Fruit fly (Drosophila melanogaster) whole organism, embryonic: ENCODE results near the gene CNPYb.
A peak's percentile ranks its signal among the peaks of the same experiment; 100 is the strongest.

ENCODE experiments used
- Asciz ChIP-seq: fragments of 200-800 bp; sonication (Bioruptor generic); optimal IDR thresholded peaks from 2 replicates; lab custom pipeline; 2017; ENCODE audit warnings: missing biosample characterization, mild to moderate bottlenecking, missing genetic modification characterization, missing genetic modification reagents
- CG11398 ChIP-seq: fragments of 200-800 bp; sonication (Bioruptor generic); optimal IDR thresholded peaks from 2 replicates; lab custom pipeline; 2016; ENCODE audit warnings: missing biosample characterization, missing genetic modification characterization
- CG12104 ChIP-seq: fragments of 200-800 bp; sonication (Bioruptor generic); optimal IDR thresholded peaks from 3 replicates; lab custom pipeline; 2016; ENCODE audit warnings: missing biosample characterization, missing genetic modification characterization
- CG12299 ChIP-seq: fragments of 200-800 bp; sonication (Bioruptor generic); optimal IDR thresholded peaks from 2 replicates; lab custom pipeline; 2018; ENCODE audit warnings: missing biosample characterization, mild to moderate bottlenecking, missing genetic modification characterization
- CG12942 ChIP-seq: fragments of 200-800 bp; sonication (Bioruptor generic); optimal IDR thresholded peaks from 3 replicates; lab custom pipeline; 2016; ENCODE audit warnings: missing biosample characterization, missing genetic modification characterization
- CG14014 ChIP-seq: fragments of 200-800 bp; sonication (Bioruptor generic); IDR thresholded peaks from 2 replicates; pipeline ENCODE4 v1.3.6; 2022; ENCODE audit warnings: missing biosample characterization, missing genetic modification characterization
- CG14965 ChIP-seq: fragments of 200-800 bp; sonication (Bioruptor generic); optimal IDR thresholded peaks from 2 replicates; lab custom pipeline; 2016; ENCODE audit warnings: missing biosample characterization, missing genetic modification characterization, borderline replicate concordance
- CG15011 ChIP-seq: fragments of 200-800 bp; sonication (Bioruptor generic); optimal IDR thresholded peaks from 3 replicates; lab custom pipeline; 2018; ENCODE audit warnings: missing biosample characterization, mild to moderate bottlenecking, missing genetic modification characterization
- CG16815 ChIP-seq: fragments of 200-800 bp; sonication (Bioruptor generic); optimal IDR thresholded peaks from 3 replicates; lab custom pipeline; 2017; ENCODE audit warnings: missing biosample characterization, mild to moderate bottlenecking, missing genetic modification characterization
- CG17186 ChIP-seq: fragments of 200-800 bp; sonication (Bioruptor generic); optimal IDR thresholded peaks from 3 replicates; lab custom pipeline; 2017; ENCODE audit warnings: missing biosample characterization, missing genetic modification reagents, missing genetic modification characterization
- CG18476 ChIP-seq: fragments of 200-800 bp; sonication (Bioruptor generic); optimal IDR thresholded peaks from 2 replicates; lab custom pipeline; 2016; ENCODE audit warnings: missing biosample characterization, mild to moderate bottlenecking, missing genetic modification characterization
- CG18599 ChIP-seq: fragments of 200-800 bp; sonication (Bioruptor generic); optimal IDR thresholded peaks from 3 replicates; lab custom pipeline; 2017; ENCODE audit warnings: missing biosample characterization, missing genetic modification characterization, mild to moderate bottlenecking, moderate library complexity, missing genetic modification reagents
- CG2202 ChIP-seq: fragments of 200-800 bp; sonication (Bioruptor generic); optimal IDR thresholded peaks from 2 replicates; lab custom pipeline; 2018; ENCODE audit warnings: missing biosample characterization, mild to moderate bottlenecking, missing genetic modification characterization
- CG4360 ChIP-seq: fragments of 200-800 bp; sonication (Bioruptor generic); IDR thresholded peaks from 2 replicates; pipeline ENCODE4 v1.3.6; 2022; ENCODE audit warnings: missing biosample characterization, missing genetic modification characterization
- CG43689 ChIP-seq: fragments of 200-800 bp; sonication (Bioruptor generic); IDR thresholded peaks from 2 replicates; pipeline ENCODE4 v1.3.6; 2022; ENCODE audit warnings: missing biosample characterization, missing genetic modification characterization
- CG4404 ChIP-seq: fragments of 200-800 bp; sonication (Bioruptor generic); IDR thresholded peaks from 2 replicates; pipeline ENCODE4 v1.3.6; 2022; ENCODE audit warnings: missing biosample characterization, missing genetic modification characterization
- CG4707 ChIP-seq: fragments of 200-800 bp; sonication (Bioruptor generic); optimal IDR thresholded peaks from 2 replicates; lab custom pipeline; 2018; ENCODE audit warnings: missing biosample characterization, mild to moderate bottlenecking, missing genetic modification characterization, moderate library complexity
- CG5180 ChIP-seq: fragments of 200-800 bp; sonication (Bioruptor generic); optimal IDR thresholded peaks from 3 replicates; lab custom pipeline; 2017; ENCODE audit warnings: missing biosample characterization, missing genetic modification characterization, mild to moderate bottlenecking, moderate library complexity, missing genetic modification reagents
- CG6689 ChIP-seq: fragments of 200-800 bp; sonication (Bioruptor generic); IDR thresholded peaks from 2 replicates; pipeline ENCODE4 v1.3.6; 2022; ENCODE audit warnings: missing biosample characterization, missing genetic modification characterization
- CG6791 ChIP-seq: fragments of 200-800 bp; sonication (Bioruptor generic); IDR thresholded peaks from 3 replicates; pipeline ENCODE4 v1.3.6; 2022; ENCODE audit warnings: missing biosample characterization, missing genetic modification characterization; ENCODE audit not compliant: partially characterized antibody
- CG7556 ChIP-seq: fragments of 200-800 bp; sonication (Bioruptor generic); optimal IDR thresholded peaks from 2 replicates; lab custom pipeline; 2017; ENCODE audit warnings: missing biosample characterization, mild to moderate bottlenecking, missing genetic modification characterization
- Camta ChIP-seq: fragments of 200-800 bp; sonication (Bioruptor generic); optimal IDR thresholded peaks from 2 replicates; lab custom pipeline; 2016; ENCODE audit warnings: missing biosample characterization, missing genetic modification characterization
- Deaf1 ChIP-seq: fragments of 200-800 bp; optimal IDR thresholded peaks from 3 replicates; lab custom pipeline; 2019; ENCODE audit warnings: missing biosample characterization, mild to moderate bottlenecking, missing genetic modification characterization, moderate library complexity
- Fer2 ChIP-seq: fragments of 200-800 bp; sonication (Bioruptor generic); optimal IDR thresholded peaks from 2 replicates; lab custom pipeline; 2018; ENCODE audit warnings: missing biosample characterization, mild to moderate bottlenecking, missing genetic modification characterization, moderate library complexity
- Gsc ChIP-seq: fragments of 200-800 bp; sonication (Bioruptor generic); IDR thresholded peaks from 2 replicates; pipeline ENCODE4 v1.3.6; 2022; ENCODE audit warnings: missing biosample characterization, missing genetic modification characterization
- HLHmδ ChIP-seq: fragments of 200-800 bp; sonication (Bioruptor generic); optimal IDR thresholded peaks from 2 replicates; lab custom pipeline; 2018; ENCODE audit warnings: missing biosample characterization, mild to moderate bottlenecking, missing genetic modification characterization, moderate library complexity
- Hand ChIP-seq: fragments of 200-800 bp; sonication (Bioruptor generic); optimal IDR thresholded peaks from 2 replicates; lab custom pipeline; 2017; ENCODE audit warnings: mild to moderate bottlenecking, missing biosample characterization, missing genetic modification reagents, missing genetic modification characterization
- Hr78 ChIP-seq, 2 experiments: fragments of 200-800 bp in 1 of 2; fragments of >200 bp in 1 of 2; sonication (Bioruptor generic) in 1 of 2; optimal IDR thresholded peaks; 2 replicates each; lab custom pipeline; 2017 to 2019; ENCODE audit warnings: missing biosample characterization in 2 of 2, missing genetic modification characterization in 2 of 2, mild to moderate bottlenecking in 1 of 2, moderate library complexity in 1 of 2
- Mes4 ChIP-seq: fragments of 200-800 bp; sonication (Bioruptor generic); optimal IDR thresholded peaks from 2 replicates; lab custom pipeline; 2016; ENCODE audit warnings: missing biosample characterization, missing genetic modification characterization
- Neu2 ChIP-seq: fragments of 200-800 bp; sonication (Bioruptor generic); optimal IDR thresholded peaks from 3 replicates; lab custom pipeline; 2016; ENCODE audit warnings: missing biosample characterization, missing genetic modification characterization, borderline replicate concordance
- Poxn ChIP-seq: fragments of 200-800 bp; sonication (Bioruptor generic); IDR thresholded peaks from 2 replicates; pipeline ENCODE4 v1.3.6; 2022; ENCODE audit warnings: missing biosample characterization, missing genetic modification characterization
- Ptx1 ChIP-seq: fragments of 200-800 bp; sonication (Bioruptor generic); IDR thresholded peaks from 2 replicates; pipeline ENCODE4 v1.3.6; 2022; ENCODE audit warnings: missing biosample characterization, missing genetic modification characterization
- TFAM ChIP-seq: fragments of 200-800 bp; sonication (Bioruptor generic); optimal IDR thresholded peaks from 2 replicates; lab custom pipeline; 2017; ENCODE audit warnings: missing biosample characterization, missing genetic modification characterization, inconsistent platforms
- aop ChIP-seq: fragments of 200-800 bp; sonication (Bioruptor generic); IDR thresholded peaks from 2 replicates; pipeline ENCODE4 v1.3.6; 2022; ENCODE audit warnings: missing biosample characterization, missing genetic modification characterization
- dpn ChIP-seq, 2 experiments: fragments of 200-800 bp; sonication (Bioruptor generic); optimal IDR thresholded peaks; 3 replicates each; lab custom pipeline; 2016; ENCODE audit warnings: missing biosample characterization in 2 of 2, missing genetic modification characterization in 2 of 2
- grn ChIP-seq: fragments of 200-800 bp; sonication (Bioruptor generic); optimal IDR thresholded peaks from 3 replicates; lab custom pipeline; 2017; ENCODE audit warnings: missing biosample characterization, missing genetic modification characterization
- ind ChIP-seq: fragments of 200-800 bp; sonication (Bioruptor generic); optimal IDR thresholded peaks from 3 replicates; lab custom pipeline; 2016; ENCODE audit warnings: missing biosample characterization, missing genetic modification characterization
- mam ChIP-seq: fragments of 200-800 bp; sonication (Bioruptor generic); optimal IDR thresholded peaks from 3 replicates; lab custom pipeline; 2016; ENCODE audit warnings: missing biosample characterization, missing genetic modification characterization
- mirr ChIP-seq: fragments of 200-800 bp; sonication (Bioruptor generic); optimal IDR thresholded peaks from 3 replicates; lab custom pipeline; 2018; ENCODE audit warnings: missing biosample characterization, mild to moderate bottlenecking, missing genetic modification characterization
- nerfin-2 ChIP-seq: fragments of 200-800 bp; sonication (Bioruptor generic); IDR thresholded peaks from 2 replicates; pipeline ENCODE4 v1.3.6; 2022; ENCODE audit warnings: missing biosample characterization, missing genetic modification characterization; ENCODE audit not compliant: partially characterized antibody
- nom ChIP-seq: fragments of 200-800 bp; sonication (Bioruptor generic); optimal IDR thresholded peaks from 2 replicates; lab custom pipeline; 2017; ENCODE audit warnings: missing biosample characterization, missing genetic modification characterization, mild to moderate bottlenecking, moderate library complexity, missing genetic modification reagents
- ro ChIP-seq: fragments of 200-800 bp; sonication (Bioruptor generic); IDR thresholded peaks from 2 replicates; pipeline ENCODE4 v1.3.6; 2022; ENCODE audit warnings: missing biosample characterization, missing genetic modification characterization
- stc ChIP-seq: fragments of 200-800 bp; sonication (Bioruptor generic); IDR thresholded peaks from 2 replicates; pipeline ENCODE4 v1.3.6; 2022; ENCODE audit warnings: missing biosample characterization, missing genetic modification characterization
- tap ChIP-seq: fragments of 200-800 bp; optimal IDR thresholded peaks from 3 replicates; lab custom pipeline; 2019; ENCODE audit warnings: missing biosample characterization, mild to moderate bottlenecking, missing genetic modification characterization, moderate library complexity
- tll ChIP-seq, 2 experiments: fragments of 200-800 bp in 1 of 2; fragments of >200 bp in 1 of 2; sonication (Bioruptor generic) in 1 of 2; optimal IDR thresholded peaks; 2 replicates each; lab custom pipeline; 2017 to 2019; ENCODE audit warnings: missing biosample characterization in 2 of 2, missing genetic modification characterization in 2 of 2, mild to moderate bottlenecking in 1 of 2, moderate library complexity in 1 of 2
- tx ChIP-seq: fragments of 200-800 bp; sonication (Bioruptor generic); optimal IDR thresholded peaks from 2 replicates; lab custom pipeline; 2016; ENCODE audit warnings: missing biosample characterization, missing genetic modification characterization
- wek ChIP-seq: fragments of 200-800 bp; sonication (Bioruptor generic); optimal IDR thresholded peaks from 3 replicates; lab custom pipeline; 2018; ENCODE audit warnings: missing biosample characterization, mild to moderate bottlenecking, missing genetic modification characterization, moderate library complexity
- zen2 ChIP-seq: fragments of 200-800 bp; sonication (Bioruptor generic); IDR thresholded peaks from 3 replicates; pipeline ENCODE4 v1.3.6; 2022; ENCODE audit warnings: missing biosample characterization, missing genetic modification characterization; ENCODE audit not compliant: partially characterized antibody

CNPYb gene

DNA sequence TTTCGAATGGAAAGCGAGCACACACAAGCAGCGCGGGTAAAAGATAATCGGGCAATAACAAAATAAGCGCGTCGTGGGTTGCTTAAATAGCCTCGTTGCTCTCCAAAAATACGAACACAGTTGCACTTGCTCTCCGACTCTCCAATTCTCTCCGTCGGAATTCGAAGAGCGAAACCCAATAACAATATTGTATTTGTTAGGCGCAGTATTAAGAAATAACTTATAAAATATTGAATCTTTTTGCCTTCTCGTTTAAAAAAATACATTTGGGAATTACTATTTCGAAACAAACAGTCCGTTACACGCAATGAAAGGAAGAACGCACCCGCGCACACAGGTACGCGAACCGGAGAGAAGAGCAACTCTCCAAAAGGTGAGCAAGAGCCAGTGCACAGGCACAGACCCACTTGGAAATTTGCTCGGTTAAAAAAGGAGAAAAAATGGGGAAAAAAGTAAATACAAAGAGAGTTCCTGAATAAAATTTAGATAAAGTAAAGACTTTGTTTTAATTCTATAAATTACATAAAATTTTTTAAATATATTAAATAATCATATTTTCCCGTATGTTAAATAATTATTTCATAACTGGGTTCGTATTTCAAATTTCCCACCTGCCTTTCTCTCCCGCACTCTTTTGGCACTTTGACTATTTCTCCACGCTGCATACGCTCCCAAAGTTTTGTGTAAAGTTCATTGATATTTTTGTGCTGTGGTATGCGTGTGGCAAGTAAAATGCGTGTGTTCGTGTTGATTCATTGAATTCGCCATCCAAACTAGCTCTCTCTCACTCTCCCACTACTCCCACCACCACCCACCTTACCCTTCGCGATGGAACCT lies 9.4 kb downstream of the CNPYb start, which contains the start of gene Mkp3 (continued):
- peak; percentile 94 for TF ChIP-seq CG6689 (GFP tag; lab: Robert Waterston, UW)
- no peak for TF ChIP-seq aop (GFP tag; lab: Robert Waterston, UW)
- TF ChIP-seq Hand (GFP tag; lab: Kevin White, UChicago), result peak; percentile 95
- TF ChIP-seq CG2202 (tag; lab: Kevin White, UChicago), result peak; percentile 55
- TF ChIP-seq ind (GFP tag; lab: Kevin White, UChicago), result peak; percentile 81
- TF ChIP-seq CG14965, result no peak
- peak; percentile 63 for TF ChIP-seq CG18476 (GFP tag; lab: Kevin White, UChicago)
- TF ChIP-seq TFAM (GFP tag; lab: Kevin White, UChicago), result no peak
- TF ChIP-seq CG7556 (GFP tag; lab: Kevin White, UChicago), result peak; percentile 96
- TF ChIP-seq Asciz (GFP tag; lab: Kevin White, UChicago), result peak; percentile 86
- peak; percentile 74 for TF ChIP-seq CG4404 (GFP tag; lab: Robert Waterston, UW)
- TF ChIP-seq tx (GFP tag; lab: Kevin White, UChicago), result no peak
- peak; percentile 52; the same call in 1 of the 2 replicates for TF ChIP-seq CG43689 (GFP tag; lab: Robert Waterston, UW)
- TF ChIP-seq mirr (GFP tag; lab: Kevin White, UChicago), result peak; percentile 13
- no peak for TF ChIP-seq CG17186 (GFP tag; lab: Kevin White, UChicago)
- peak; percentile 12 for TF ChIP-seq wek (GFP tag; lab: Kevin White, UChicago)
- TF ChIP-seq tap (tag; lab: Kevin White, UChicago), result peak; percentile 87
- TF ChIP-seq zen2 (GFP tag; lab: Robert Waterston, UW), result no peak
- TF ChIP-seq Poxn, result peak; percentile 65
- TF ChIP-seq stc (GFP tag; lab: Robert Waterston, UW), result peak; percentile 93
- no peak for TF ChIP-seq CG11398 (GFP tag; lab: Kevin White, UChicago)
- peak; percentile 67 for TF ChIP-seq CG12942 (GFP tag; lab: Kevin White, UChicago)
- peak; percentile 91 for TF ChIP-seq CG14014 (GFP tag; lab: Robert Waterston, UW)
- no peak for TF ChIP-seq Neu2 (GFP tag; lab: Kevin White, UChicago)
- TF ChIP-seq nerfin-2, result no peak
- peak; percentile 86 for TF ChIP-seq Fer2
- TF ChIP-seq nom, result peak; percentile 84
- TF ChIP-seq tll (GFP tag; optimal IDR thresholded peaks at IDR 0.05; lab: Kevin White, UChicago), result no peak
- TF ChIP-seq mam (GFP tag; lab: Kevin White, UChicago), result peak; percentile 31
- TF ChIP-seq Gsc (GFP tag; lab: Robert Waterston, UW), result no peak
- TF ChIP-seq CG12299 (tag; lab: Kevin White, UChicago), result peak; percentile 86
- TF ChIP-seq CG15011 (GFP tag; lab: Kevin White, UChicago), result peak; percentile 89
- peak in 1 of 2 experiments; percentile 69 for TF ChIP-seq Hr78 (GFP tag; optimal IDR thresholded peaks at IDR 0.05; lab: Kevin White, UChicago)
- no peak for TF ChIP-seq grn (GFP tag; lab: Kevin White, UChicago)
- peak; percentile 33; the same call in 1 of the 2 replicates for TF ChIP-seq ro (GFP tag; lab: Robert Waterston, UW)
- peak; percentile 56 for TF ChIP-seq CG4707 (GFP tag; lab: Kevin White, UChicago)
- TF ChIP-seq Mes4 (GFP tag; lab: Kevin White, UChicago), result no peak
- TF ChIP-seq CG6791, result no peak
- peak; percentile 94 for TF ChIP-seq Ptx1 (GFP tag; lab: Robert Waterston, UW)
- TF ChIP-seq Camta (GFP tag; lab: Kevin White, UChicago), result no peak
- peak; percentile 63 for TF ChIP-seq Deaf1 (tag; lab: Kevin White, UChicago)
- no peak for TF ChIP-seq HLHmδ (GFP tag; lab: Kevin White, UChicago)
- TF ChIP-seq CG12104 (GFP tag; lab: Kevin White, UChicago), result peak; percentile 78
- TF ChIP-seq CG16815 (GFP tag; lab: Kevin White, UChicago), result peak; percentile 70
- peak; percentile 97 for TF ChIP-seq CG18599 (GFP tag; lab: Kevin White, UChicago)
- peak; percentile 42 for TF ChIP-seq CG4360 (GFP tag; lab: Robert Waterston, UW)
- peak; percentile 70 for TF ChIP-seq CG5180 (GFP tag; lab: Kevin White, UChicago)
- peak; percentile 19 to 82 for TF ChIP-seq dpn (GFP tag; optimal IDR thresholded peaks at IDR 0.05; lab: Kevin White, UChicago)
